Worm (Caenorhabditis elegans): ENCODE data around the gene C29H12.2.

- TF ChIP-seq dao-5 (tag; optimal IDR thresholded peaks at IDR 0.05): no peak
- TF ChIP-seq him-1 (tag; optimal IDR thresholded peaks at IDR 0.05): no peak
- TF ChIP-seq W03F9.2 (tag; optimal IDR thresholded peaks at IDR 0.05): no peak
Measured at ce11 chrII:6160994-6161393, 37.4 kb downstream of the C29H12.2 start, which contains the start of gene exp-1.

Data from whole organism, L4/young adult.